Worm (Caenorhabditis elegans) whole organism, L3 larva: ENCODE measurements around the gene gck-4.

Source experiments
- R02D3.7 ChIP-seq: fragments of 150-350 bp; optimal IDR thresholded peaks from 2 replicates; lab custom pipeline; 2014; ENCODE audit warnings: missing biosample characterization, missing genetic modification characterization
- ZK546.5 ChIP-seq: sonication (generic microtip); optimal IDR thresholded peaks from 2 replicates; lab custom pipeline; 2017; ENCODE audit warnings: missing biosample characterization, missing genetic modification characterization
- aly-2 ChIP-seq: fragments of 150-350 bp; optimal IDR thresholded peaks from 2 replicates; lab custom pipeline; 2014; ENCODE audit warnings: missing biosample characterization, missing genetic modification characterization
- ama-1 ChIP-seq: fragments of 150-350 bp; optimal IDR thresholded peaks from 2 replicates; lab custom pipeline; 2018
- ceh-16 ChIP-seq: sonication (generic microtip); optimal IDR thresholded peaks from 2 replicates; lab custom pipeline; 2017; ENCODE audit warnings: missing biosample characterization, missing genetic modification characterization
- ceh-28 ChIP-seq: fragments of 150-350 bp; optimal IDR thresholded peaks from 2 replicates; lab custom pipeline; 2014; ENCODE audit warnings: missing biosample characterization, missing genetic modification reagents, missing genetic modification characterization
- ceh-82 ChIP-seq: fragments of 150-350 bp; optimal IDR thresholded peaks from 2 replicates; lab custom pipeline; 2014; ENCODE audit warnings: missing biosample characterization, missing genetic modification characterization
- ceh-9 ChIP-seq: sonication (generic microtip); optimal IDR thresholded peaks from 2 replicates; lab custom pipeline; 2018; ENCODE audit warnings: missing biosample characterization, missing genetic modification characterization
- daf-12 ChIP-seq: fragments of 150-350 bp; optimal IDR thresholded peaks from 2 replicates; lab custom pipeline; 2014; ENCODE audit warnings: missing biosample characterization, missing genetic modification reagents, missing genetic modification characterization
- egl-27 ChIP-seq: sonication (generic microtip); optimal IDR thresholded peaks from 4 replicates; lab custom pipeline; 2017; ENCODE audit warnings: missing biosample characterization, missing genetic modification reagents, missing genetic modification characterization
- egl-5 ChIP-seq: fragments of 150-350 bp; optimal IDR thresholded peaks from 2 replicates; lab custom pipeline; 2017; ENCODE audit warnings: missing biosample characterization, missing genetic modification reagents, missing genetic modification characterization, inconsistent platforms
- elt-1 ChIP-seq: fragments of 150-350 bp; optimal IDR thresholded peaks from 2 replicates; lab custom pipeline; 2014; ENCODE audit warnings: missing biosample characterization, missing genetic modification characterization
- elt-2 ChIP-seq: sonication (generic microtip); optimal IDR thresholded peaks from 2 replicates; lab custom pipeline; 2016; ENCODE audit warnings: missing genetic modification reagents, mild to moderate bottlenecking, missing genetic modification characterization, missing compliant biosample characterization
- elt-3 ChIP-seq, 3 experiments: fragments of 150-350 bp in 1 of 3; sonication (generic microtip) in 2 of 3; optimal IDR thresholded peaks; 2 replicates in 2 of 3; 4 replicates in 1 of 3; lab custom pipeline; 2014 to 2017; ENCODE audit warnings: missing biosample characterization in 3 of 3, missing genetic modification characterization in 3 of 3
- eor-1 ChIP-seq, 2 experiments: fragments of 150-350 bp; optimal IDR thresholded peaks; 2 replicates each; lab custom pipeline; 2014 to 2018; ENCODE audit warnings: missing biosample characterization in 2 of 2, missing genetic modification characterization in 2 of 2
- fkh-10 ChIP-seq: sonication (generic microtip); optimal IDR thresholded peaks from 2 replicates; lab custom pipeline; 2017; ENCODE audit warnings: missing biosample characterization, missing genetic modification reagents, missing genetic modification characterization
- fkh-2 ChIP-seq: fragments of 150-350 bp; optimal IDR thresholded peaks from 2 replicates; lab custom pipeline; 2014; ENCODE audit warnings: missing biosample characterization, missing genetic modification reagents, missing genetic modification characterization
- fos-1 ChIP-seq: fragments of 150-350 bp; optimal IDR thresholded peaks from 2 replicates; lab custom pipeline; 2014; ENCODE audit warnings: missing biosample characterization, missing genetic modification characterization
- hmg-11 ChIP-seq: sonication (generic microtip); optimal IDR thresholded peaks from 2 replicates; lab custom pipeline; 2016; ENCODE audit warnings: missing genetic modification characterization, missing compliant biosample characterization
- jun-1 ChIP-seq: fragments of 150-350 bp; optimal IDR thresholded peaks from 2 replicates; lab custom pipeline; 2014; ENCODE audit warnings: missing biosample characterization, missing genetic modification reagents, missing genetic modification characterization
- lin-15B ChIP-seq: fragments of 150-350 bp; optimal IDR thresholded peaks from 2 replicates; lab custom pipeline; 2014; ENCODE audit warnings: missing biosample characterization, missing genetic modification characterization
- lin-39 ChIP-seq: fragments of 150-350 bp; optimal IDR thresholded peaks from 2 replicates; lab custom pipeline; 2018; ENCODE audit warnings: missing biosample characterization, missing genetic modification reagents, missing genetic modification characterization
- lsy-12 ChIP-seq: sonication (generic microtip); optimal IDR thresholded peaks from 2 replicates; lab custom pipeline; 2016; ENCODE audit warnings: mild to moderate bottlenecking, missing genetic modification characterization, missing compliant biosample characterization
- mdl-1 ChIP-seq: fragments of 150-350 bp; optimal IDR thresholded peaks from 2 replicates; lab custom pipeline; 2014; ENCODE audit warnings: missing biosample characterization, missing genetic modification characterization
- mml-1 ChIP-seq: fragments of 150-350 bp; sonication (generic microtip); optimal IDR thresholded peaks from 3 replicates; lab custom pipeline; 2014; ENCODE audit warnings: missing biosample characterization, missing genetic modification characterization
- nfya-1 ChIP-seq: sonication (generic microtip); optimal IDR thresholded peaks from 2 replicates; lab custom pipeline; 2017; ENCODE audit warnings: missing genetic modification characterization, mild to moderate bottlenecking, missing compliant biosample characterization, antibody characterized with exemption, moderate library complexity; ENCODE audit not compliant: insufficient read depth
- nhr-11 ChIP-seq: fragments of 150-350 bp; optimal IDR thresholded peaks from 2 replicates; lab custom pipeline; 2014; ENCODE audit warnings: missing biosample characterization, missing genetic modification characterization
- nhr-12 ChIP-seq: fragments of 150-350 bp; optimal IDR thresholded peaks from 2 replicates; lab custom pipeline; 2014; ENCODE audit warnings: missing biosample characterization, missing genetic modification characterization
- nhr-23 ChIP-seq: fragments of 150-350 bp; optimal IDR thresholded peaks from 2 replicates; lab custom pipeline; 2014; ENCODE audit warnings: missing biosample characterization, missing genetic modification reagents, missing genetic modification characterization
- nhr-237 ChIP-seq: fragments of 150-350 bp; optimal IDR thresholded peaks from 2 replicates; lab custom pipeline; 2014; ENCODE audit warnings: missing biosample characterization, missing genetic modification characterization
- nhr-25 ChIP-seq: sonication (generic microtip); optimal IDR thresholded peaks from 2 replicates; lab custom pipeline; 2017; ENCODE audit warnings: missing biosample characterization, missing genetic modification characterization
- nhr-28 ChIP-seq: fragments of 150-350 bp; optimal IDR thresholded peaks from 2 replicates; lab custom pipeline; 2014; ENCODE audit warnings: missing biosample characterization, missing genetic modification characterization
- nhr-43 ChIP-seq: sonication (generic microtip); optimal IDR thresholded peaks from 2 replicates; lab custom pipeline; 2016; ENCODE audit warnings: mild to moderate bottlenecking, missing genetic modification characterization, missing compliant biosample characterization; ENCODE audit not compliant: poor library complexity, severe bottlenecking
- nhr-67 ChIP-seq: fragments of 150-350 bp; optimal IDR thresholded peaks from 2 replicates; lab custom pipeline; 2014; ENCODE audit warnings: missing biosample characterization, missing genetic modification characterization
- nhr-76 ChIP-seq: fragments of 150-350 bp; sonication (generic microtip); optimal IDR thresholded peaks from 5 replicates; lab custom pipeline; 2014; ENCODE audit warnings: missing biosample characterization, missing genetic modification characterization
- nhr-77 ChIP-seq: fragments of 150-350 bp; optimal IDR thresholded peaks from 2 replicates; lab custom pipeline; 2014; ENCODE audit warnings: missing biosample characterization, missing genetic modification characterization
- pha-4 ChIP-seq: fragments of 150-350 bp; optimal IDR thresholded peaks from 2 replicates; lab custom pipeline; 2014; ENCODE audit warnings: missing biosample characterization, missing genetic modification reagents, missing genetic modification characterization
- pqm-1 ChIP-seq: fragments of 150-350 bp; optimal IDR thresholded peaks from 2 replicates; lab custom pipeline; 2017; ENCODE audit warnings: missing biosample characterization, missing genetic modification characterization, inconsistent platforms
- sea-2 ChIP-seq: fragments of 150-350 bp; sonication (generic microtip); optimal IDR thresholded peaks from 4 replicates; lab custom pipeline; 2014; ENCODE audit warnings: missing biosample characterization, missing genetic modification reagents, missing genetic modification characterization
- skn-1 ChIP-seq: fragments of 150-350 bp; optimal IDR thresholded peaks from 2 replicates; lab custom pipeline; 2014; ENCODE audit warnings: missing biosample characterization, missing genetic modification characterization
- snpc-4 ChIP-seq: fragments of 150-350 bp; optimal IDR thresholded peaks from 2 replicates; lab custom pipeline; 2014; ENCODE audit warnings: missing biosample characterization, missing genetic modification characterization
- tbx-2 ChIP-seq: sonication (generic microtip); optimal IDR thresholded peaks from 2 replicates; lab custom pipeline; 2016; ENCODE audit warnings: mild to moderate bottlenecking, missing genetic modification characterization, missing compliant biosample characterization
- unc-39 ChIP-seq: sonication (generic microtip); optimal IDR thresholded peaks from 4 replicates; lab custom pipeline; 2017; ENCODE audit warnings: missing biosample characterization, missing genetic modification characterization
- unc-62 ChIP-seq: fragments of 150-350 bp; sonication (generic microtip); optimal IDR thresholded peaks from 4 replicates; lab custom pipeline; 2014; ENCODE audit warnings: missing biosample characterization, missing genetic modification reagents, missing genetic modification characterization
- zag-1 ChIP-seq: fragments of 150-350 bp; optimal IDR thresholded peaks from 2 replicates; lab custom pipeline; 2014; ENCODE audit warnings: missing biosample characterization, missing genetic modification characterization
- ztf-11 ChIP-seq: fragments of 150-350 bp; optimal IDR thresholded peaks from 2 replicates; lab custom pipeline; 2014; ENCODE audit warnings: missing biosample characterization, missing genetic modification characterization
- ztf-4 ChIP-seq: fragments of 150-350 bp; optimal IDR thresholded peaks from 2 replicates; lab custom pipeline; 2014; ENCODE audit warnings: missing biosample characterization, missing genetic modification characterization

The gck-4 gene

ce11 chrX:13697520-13697919 is 20.5 kb downstream of the gck-4 start:
- TF ChIP-seq R02D3.7 = no peak
- TF ChIP-seq tbx-2 (tag; lab: Kevin White, UChicago) = no peak
- no peak for TF ChIP-seq elt-1 (tag; lab: Kevin White, UChicago)
- no peak for TF ChIP-seq mdl-1
- TF ChIP-seq aly-2 = no peak
- TF ChIP-seq ceh-16 = no peak
- no peak for TF ChIP-seq ama-1 (lab: Kevin White, UChicago)
- no peak for TF ChIP-seq nhr-43 (tag; lab: Kevin White, UChicago)
- TF ChIP-seq lsy-12 (tag; lab: Kevin White, UChicago) = no peak
- TF ChIP-seq egl-5 = no peak
- no peak for TF ChIP-seq fos-1 (tag; lab: Kevin White, UChicago)
- TF ChIP-seq fkh-2 (tag; lab: Kevin White, UChicago) = no peak
- no peak for TF ChIP-seq ztf-11 (tag; lab: Kevin White, UChicago)
- no peak for TF ChIP-seq nhr-67 (tag; lab: Kevin White, UChicago)

ce11 chrX:13700642-13701233 is 23.7 kb downstream of the gck-4 start:
- TF ChIP-seq elt-3 (tag; optimal IDR thresholded peaks at IDR 0.05; lab: Kevin White, UChicago) (peak; percentile 85 to 99 (median 94)), pha-4 (tag; lab: Kevin White, UChicago) (peak; percentile 98), nhr-11 (tag; lab: Kevin White, UChicago) (peak; percentile 100), zag-1 (peak; percentile 96), fos-1 (tag; lab: Kevin White, UChicago) (peak; percentile 93), nhr-28 (tag; lab: Kevin White, UChicago) (peak; percentile 85), snpc-4 (peak; percentile 96), hmg-11 (tag; lab: Kevin White, UChicago) (peak; percentile 100), ceh-16 (peak; percentile 81), R02D3.7 (peak; percentile 95), nhr-237 (tag; lab: Kevin White, UChicago) (peak; percentile 96), egl-5 (peak; percentile 99), eor-1 (tag; optimal IDR thresholded peaks at IDR 0.05; lab: Kevin White, UChicago) (peak in 1 of 2 experiments; percentile 83), unc-39 (peak; percentile 74), nhr-76 (tag; lab: Kevin White, UChicago) (peak; percentile 93), nfya-1 (peak; percentile 97), unc-62 (GFP tag; lab: Kevin White, UChicago) (peak; percentile 96), lsy-12 (tag; lab: Kevin White, UChicago) (peak; percentile 98), nhr-25 (tag; lab: Kevin White, UChicago) (peak; percentile 99), ceh-9 (tag; lab: Kevin White, UChicago) (peak; percentile 92), nhr-77 (tag; lab: Kevin White, UChicago) (peak; percentile 99), elt-1 (tag; lab: Kevin White, UChicago) (peak; percentile 88), lin-39 (tag; lab: Kevin White, UChicago) (peak; percentile 100), ceh-82 (tag; lab: Kevin White, UChicago) (peak; percentile 99), fkh-10 (GFP tag; lab: Kevin White, UChicago) (peak; percentile 99), tbx-2 (tag; lab: Kevin White, UChicago) (peak; percentile 99), pqm-1 (tag; lab: Kevin White, UChicago) (peak; percentile 89), mml-1 (tag; lab: Kevin White, UChicago) (no peak), elt-2 (tag; lab: Kevin White, UChicago) (peak; percentile 89), nhr-43 (tag; lab: Kevin White, UChicago) (peak; percentile 99), ceh-28 (tag; lab: Kevin White, UChicago) (peak; percentile 99), mdl-1 (peak; percentile 82), egl-27 (tag; lab: Kevin White, UChicago) (peak; percentile 97), skn-1 (tag; lab: Kevin White, UChicago) (peak; percentile 99), ztf-4 (tag; lab: Kevin White, UChicago) (peak; percentile 85), aly-2 (peak; percentile 97), sea-2 (GFP tag; lab: Kevin White, UChicago) (no peak), ama-1 (lab: Kevin White, UChicago) (peak; percentile 46), nhr-67 (tag; lab: Kevin White, UChicago) (peak; percentile 18), nhr-23 (tag; lab: Kevin White, UChicago) (peak; percentile 99), jun-1 (tag; lab: Kevin White, UChicago) (peak; percentile 100), ZK546.5 (peak; percentile 69), lin-15B (peak; percentile 54), fkh-2 (tag; lab: Kevin White, UChicago) (peak; percentile 96), nhr-12 (tag; lab: Kevin White, UChicago) (peak; percentile 53), ztf-11 (tag; lab: Kevin White, UChicago) (peak; percentile 69), daf-12 (tag; lab: Kevin White, UChicago) (peak; percentile 95)
